Worm (Caenorhabditis elegans) whole organism, midembryonic: ENCODE data around the gene C05E4.7.

Experiments
- klf-2 ChIP-seq: fragments of 200-800 bp; sonication (Bioruptor generic); conservative IDR thresholded peaks from 2 replicates; pipeline ENCODE4 v1.3.6; 2022; ENCODE audit warnings: missing genetic modification reagents, missing genetic modification characterization, missing compliant biosample characterization
- ref-1 ChIP-seq: fragments of 200-800 bp; sonication (Bioruptor generic); conservative IDR thresholded peaks from 2 replicates; pipeline ENCODE4 v1.3.6; 2022; ENCODE audit warnings: missing genetic modification reagents, missing genetic modification characterization, missing compliant biosample characterization
- tab-1 ChIP-seq: fragments of 200-800 bp; sonication (Bioruptor generic); IDR thresholded peaks from 2 replicates; pipeline ENCODE4 v1.3.6; 2022; ENCODE audit warnings: missing genetic modification characterization, missing compliant biosample characterization

- TF ChIP-seq tab-1 (no peak), klf-2 (GFP tag; lab: Robert Waterston, UW) (no peak), ref-1 (GFP tag; lab: Robert Waterston, UW) (no peak)
These were observed 47.3 kb upstream of the C05E4.7 start, which contains the start of gene srj-53 for ce11 chrV:694625-695024.
